Worm (Caenorhabditis elegans): ENCODE measurements around the gene hxk-3.

Gene hxk-3

DNA sequence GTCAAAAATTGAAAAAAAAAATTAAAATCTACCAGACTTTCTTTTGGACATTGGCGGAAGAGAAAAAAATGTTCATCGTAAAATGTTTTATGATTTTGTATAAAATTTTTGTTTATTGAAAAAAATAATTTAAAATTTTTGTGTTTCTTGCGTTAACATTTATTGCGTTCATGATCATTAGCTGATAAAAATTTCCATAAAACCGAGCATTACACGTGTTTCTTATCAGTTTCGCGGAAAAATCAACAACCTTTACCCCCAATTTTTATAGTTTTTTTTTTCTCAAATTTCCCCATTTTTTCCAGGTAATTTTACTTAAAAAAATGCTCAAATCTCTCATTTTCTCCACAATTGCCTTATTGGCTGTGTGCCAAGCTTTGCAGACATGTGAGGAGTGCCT, 12.8 kb downstream of the hxk-3 start, which contains the start of gene txt-4:
txt-4 (plus strand) TSS at position 324 of the 400 bp plus-strand sequence.
- peak; percentile 73 for TF ChIP-seq elt-2 (tag; optimal IDR thresholded peaks at IDR 0.05)
- TF ChIP-seq pqm-1 (tag; optimal IDR thresholded peaks at IDR 0.05), result peak; percentile 29
- TF ChIP-seq sea-2 (GFP tag; optimal IDR thresholded peaks at IDR 0.05), result no peak
- peak; percentile 40 for TF ChIP-seq pha-4 (tag; optimal IDR thresholded peaks at IDR 0.05)

DNA sequence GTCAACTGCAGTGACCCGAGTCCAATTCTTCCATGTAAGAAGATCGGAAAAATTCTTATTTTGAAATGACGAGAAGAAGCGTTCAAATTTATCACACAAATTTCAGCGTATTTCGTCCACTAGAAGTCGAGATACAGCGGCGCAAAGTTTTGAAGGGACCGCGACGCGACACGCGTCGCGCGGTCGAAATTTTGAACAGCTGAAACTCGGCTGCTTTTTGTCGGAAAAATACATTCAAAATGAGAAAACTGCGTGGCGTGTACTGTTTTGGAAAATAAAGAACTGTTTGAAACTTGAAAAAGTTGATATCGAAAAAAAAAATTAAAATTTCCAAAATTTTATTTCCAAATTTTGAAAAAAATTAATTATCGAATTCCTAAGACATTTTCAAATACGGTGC, 15.5 kb downstream of the hxk-3 start:
- TF ChIP-seq lin-15B (tag; optimal IDR thresholded peaks at IDR 0.05) (no peak), fkh-10 (GFP tag; optimal IDR thresholded peaks at IDR 0.05) (no peak), elt-3 (tag; optimal IDR thresholded peaks at IDR 0.05) (no peak), eor-1 (tag; optimal IDR thresholded peaks at IDR 0.05) (no peak), pqm-1 (tag; optimal IDR thresholded peaks at IDR 0.05) (no peak), fos-1 (tag; optimal IDR thresholded peaks at IDR 0.05) (no peak), R02D3.7 (tag; optimal IDR thresholded peaks at IDR 0.05) (no peak), daf-12 (tag; optimal IDR thresholded peaks at IDR 0.05) (no peak), elt-2 (tag; optimal IDR thresholded peaks at IDR 0.05) (no peak), nhr-23 (tag; optimal IDR thresholded peaks at IDR 0.05) (no peak), ceh-28 (tag; optimal IDR thresholded peaks at IDR 0.05) (no peak), nhr-11 (tag; optimal IDR thresholded peaks at IDR 0.05) (no peak), zag-1 (tag; optimal IDR thresholded peaks at IDR 0.05) (no peak), ztf-4 (tag; optimal IDR thresholded peaks at IDR 0.05) (no peak), nfya-1 (tag; optimal IDR thresholded peaks at IDR 0.05; ENCODE audit: insufficient read depth) (no peak), mml-1 (tag; optimal IDR thresholded peaks at IDR 0.05) (no peak), fkh-2 (tag; optimal IDR thresholded peaks at IDR 0.05) (no peak), nhr-77 (tag; optimal IDR thresholded peaks at IDR 0.05) (no peak)

DNA sequence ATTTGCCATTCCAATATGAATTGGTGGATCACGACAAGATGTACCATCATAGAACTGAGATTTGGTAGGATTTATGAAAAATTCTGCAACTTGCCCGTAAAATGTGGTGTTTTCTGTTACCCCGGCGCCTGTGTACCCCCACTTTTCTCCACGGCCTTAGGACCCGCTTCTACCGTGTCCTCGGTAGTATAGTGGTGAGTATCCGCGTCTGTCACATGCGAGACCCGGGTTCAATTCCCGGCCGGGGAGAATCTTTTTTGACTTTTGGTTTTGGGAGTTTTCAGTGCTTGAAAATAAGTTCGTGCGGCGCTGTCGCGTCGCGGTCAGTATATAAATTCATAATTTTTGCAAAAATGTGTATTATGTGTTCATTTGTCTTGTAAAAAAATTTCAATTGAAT, 17.0 kb downstream of the hxk-3 start:
- TF ChIP-seq sea-2 (GFP tag; optimal IDR thresholded peaks at IDR 0.05), result no peak
- TF ChIP-seq nhr-237 (tag; optimal IDR thresholded peaks at IDR 0.05), result no peak
- no peak for TF ChIP-seq lin-15B (tag; optimal IDR thresholded peaks at IDR 0.05)
- no peak for TF ChIP-seq snpc-4 (tag; optimal IDR thresholded peaks at IDR 0.05)
- no peak for TF ChIP-seq ceh-16 (tag; optimal IDR thresholded peaks at IDR 0.05)
- TF ChIP-seq fos-1 (tag; optimal IDR thresholded peaks at IDR 0.05), result no peak
- TF ChIP-seq hmg-11 (tag; optimal IDR thresholded peaks at IDR 0.05), result no peak
- TF ChIP-seq elt-3 (tag; optimal IDR thresholded peaks at IDR 0.05), result no peak
- no peak for TF ChIP-seq ztf-4 (tag; optimal IDR thresholded peaks at IDR 0.05)
- no peak for TF ChIP-seq eor-1 (tag; optimal IDR thresholded peaks at IDR 0.05)
- TF ChIP-seq nhr-28 (tag; optimal IDR thresholded peaks at IDR 0.05), result no peak

DNA sequence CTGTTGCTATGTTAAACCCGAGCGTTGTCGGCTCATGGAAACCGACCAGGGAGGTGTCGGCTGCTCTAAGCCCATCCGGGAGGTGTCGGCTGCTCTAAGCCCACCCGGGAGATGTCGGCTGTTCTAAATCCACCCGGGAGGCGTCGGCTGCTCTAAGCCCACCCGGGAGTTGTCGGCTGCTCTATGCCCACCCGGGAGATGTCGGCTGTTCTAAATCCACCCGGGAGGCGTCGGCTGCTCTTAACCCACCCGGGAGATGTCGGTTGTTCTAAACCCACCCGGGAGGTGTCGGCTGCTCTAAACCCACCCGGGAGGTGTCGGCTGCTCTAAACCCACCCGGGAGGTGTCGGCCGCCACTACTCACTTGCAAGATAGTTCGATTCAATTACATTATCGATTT, 18.5 kb downstream of the hxk-3 start:
- TF ChIP-seq ztf-4 (tag; optimal IDR thresholded peaks at IDR 0.05) (no peak), fos-1 (tag; optimal IDR thresholded peaks at IDR 0.05) (no peak), unc-62 (GFP tag; optimal IDR thresholded peaks at IDR 0.05) (no peak), mml-1 (tag; optimal IDR thresholded peaks at IDR 0.05) (no peak), R02D3.7 (tag; optimal IDR thresholded peaks at IDR 0.05) (no peak), zag-1 (tag; optimal IDR thresholded peaks at IDR 0.05) (no peak), nhr-237 (tag; optimal IDR thresholded peaks at IDR 0.05) (no peak), ZK546.5 (tag; optimal IDR thresholded peaks at IDR 0.05) (no peak), nhr-43 (tag; optimal IDR thresholded peaks at IDR 0.05; ENCODE audit: poor library complexity, severe bottlenecking) (no peak), pha-4 (tag; optimal IDR thresholded peaks at IDR 0.05) (no peak), nhr-12 (tag; optimal IDR thresholded peaks at IDR 0.05) (no peak), nhr-76 (tag; optimal IDR thresholded peaks at IDR 0.05) (no peak)

DNA sequence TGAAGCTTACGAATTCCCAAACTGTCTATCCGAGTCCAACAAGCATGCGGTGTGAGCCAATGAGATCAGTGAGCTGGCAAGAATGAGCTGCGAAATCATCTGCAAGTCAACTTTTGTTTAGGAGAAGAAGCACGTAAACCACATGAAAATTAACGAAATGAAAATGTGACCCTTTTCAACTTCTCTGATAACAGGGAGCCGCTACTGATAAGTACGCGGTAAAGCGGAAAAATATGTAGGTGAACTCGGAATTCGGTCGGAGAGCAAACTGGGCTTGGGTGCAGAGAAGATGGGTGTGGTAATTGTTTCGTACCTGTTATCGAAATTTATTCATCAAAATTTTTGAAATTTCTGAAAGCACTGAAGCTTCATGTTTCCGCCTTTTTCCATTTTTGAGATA, 19.1 kb downstream of the hxk-3 start, which contains the start of gene clec-172:
clec-172 (minus strand) TSS at position 101 of the 400 bp plus-strand sequence.
- TF ChIP-seq tbx-2 (tag; optimal IDR thresholded peaks at IDR 0.05), result no peak
- no peak for TF ChIP-seq hmg-11 (tag; optimal IDR thresholded peaks at IDR 0.05)
- TF ChIP-seq elt-2 (tag; optimal IDR thresholded peaks at IDR 0.05), result peak; percentile 38
- TF ChIP-seq aly-2 (tag; optimal IDR thresholded peaks at IDR 0.05), result no peak

DNA sequence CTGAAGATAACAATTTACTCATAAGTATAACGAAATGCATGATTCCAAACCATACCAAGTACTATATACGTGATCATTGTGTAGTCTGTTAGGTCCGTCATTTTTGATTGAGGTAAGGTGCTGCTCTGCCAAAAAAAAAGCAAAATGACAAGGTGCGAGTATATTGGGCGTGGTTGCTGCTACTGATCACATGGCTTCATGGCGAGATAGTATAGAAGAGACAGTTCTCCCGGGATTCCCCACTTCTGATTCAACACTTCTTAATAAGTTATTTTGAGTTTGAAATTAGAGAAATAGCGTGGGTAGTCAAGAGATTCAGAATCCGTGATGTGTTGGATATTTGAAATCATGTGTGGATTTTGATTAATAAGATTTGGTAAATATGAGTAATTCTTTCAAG, 23.8 kb downstream of the hxk-3 start, which contains the start of gene K03H6.4:
K03H6.4 (minus strand) TSS at position 101 of the 400 bp plus-strand sequence.
- TF ChIP-seq ceh-9 (tag; optimal IDR thresholded peaks at IDR 0.05), result no peak
- TF ChIP-seq nhr-67 (tag; optimal IDR thresholded peaks at IDR 0.05), result no peak
- TF ChIP-seq lin-39 (tag; optimal IDR thresholded peaks at IDR 0.05), result no peak
- TF ChIP-seq elt-1 (tag; optimal IDR thresholded peaks at IDR 0.05), result no peak
- no peak for TF ChIP-seq mdl-1 (tag; optimal IDR thresholded peaks at IDR 0.05)
- TF ChIP-seq ztf-4 (tag; optimal IDR thresholded peaks at IDR 0.05), result no peak
- no peak for TF ChIP-seq pha-4 (tag; optimal IDR thresholded peaks at IDR 0.05)
- no peak for TF ChIP-seq daf-12 (tag; optimal IDR thresholded peaks at IDR 0.05)

Measured in whole organism, L3 larva.